Worm (Caenorhabditis elegans) whole organism, L4 larva: ENCODE measurements around the gene snb-5.

ENCODE experiments used
- F10B5.3 ChIP-seq: sonication (generic microtip); optimal IDR thresholded peaks from 2 replicates; lab custom pipeline; 2016; ENCODE audit warnings: mild to moderate bottlenecking, missing genetic modification characterization, missing compliant biosample characterization
- F37D6.2 ChIP-seq: sonication (generic microtip); optimal IDR thresholded peaks from 2 replicates; lab custom pipeline; 2016; ENCODE audit warnings: mild to moderate bottlenecking, missing genetic modification characterization, missing compliant biosample characterization
- Y105C5A.15 ChIP-seq: fragments of 200-800 bp; sonication (Bioruptor generic); IDR thresholded peaks from 2 replicates; pipeline ENCODE4 v1.3.6; 2022; ENCODE audit warnings: missing genetic modification characterization, missing compliant biosample characterization
- Y48G9A.11 ChIP-seq: fragments of 200-800 bp; sonication (Bioruptor generic); IDR thresholded peaks from 2 replicates; pipeline ENCODE4 v1.3.6; 2022; ENCODE audit warnings: missing genetic modification reagents, missing genetic modification characterization, missing compliant biosample characterization
- Y5F2A.4 ChIP-seq: fragments of 200-800 bp; sonication (Bioruptor generic); optimal IDR thresholded peaks from 2 replicates; lab custom pipeline; 2018; ENCODE audit warnings: mild to moderate bottlenecking, missing genetic modification characterization, missing compliant biosample characterization
- aha-1 ChIP-seq: fragments of 150-350 bp; peaks from one replicate; lab custom pipeline; 2014; ENCODE audit warnings: missing biosample characterization, missing genetic modification characterization
- ama-1 ChIP-seq: fragments of 150-350 bp; optimal IDR thresholded peaks from 2 replicates; lab custom pipeline; 2014; ENCODE audit warnings: inconsistent platforms, mixed read lengths
- arid-1 ChIP-seq: fragments of 200-800 bp; sonication (Bioruptor generic); conservative IDR thresholded peaks from 2 replicates; pipeline ENCODE4 v1.3.6; 2022; ENCODE audit warnings: missing genetic modification reagents, missing genetic modification characterization, missing compliant biosample characterization
- ceh-20 ChIP-seq: fragments of 200-800 bp; sonication (Bioruptor generic); IDR thresholded peaks from 2 replicates; pipeline ENCODE4 v1.3.6; 2022; ENCODE audit warnings: missing genetic modification reagents, missing genetic modification characterization, missing compliant biosample characterization
- ceh-32 ChIP-seq: sonication (generic microtip); optimal IDR thresholded peaks from 2 replicates; lab custom pipeline; 2016; ENCODE audit warnings: mild to moderate bottlenecking, missing genetic modification characterization, missing compliant biosample characterization; ENCODE audit not compliant: poor library complexity
- ceh-62 ChIP-seq: sonication (generic microtip); optimal IDR thresholded peaks from 2 replicates; lab custom pipeline; 2017; ENCODE audit warnings: missing biosample characterization, missing genetic modification characterization
- ceh-82 ChIP-seq: sonication (generic microtip); optimal IDR thresholded peaks from 2 replicates; lab custom pipeline; 2017; ENCODE audit warnings: missing biosample characterization, missing genetic modification characterization
- ctbp-1 ChIP-seq: fragments of 200-800 bp; sonication (Bioruptor generic); IDR thresholded peaks from 2 replicates; pipeline ENCODE4 v1.3.6; 2022; ENCODE audit warnings: missing genetic modification reagents, missing genetic modification characterization, missing compliant biosample characterization
- daf-12 ChIP-seq: fragments of 150-350 bp; optimal IDR thresholded peaks from 2 replicates; lab custom pipeline; 2014; ENCODE audit warnings: missing biosample characterization, missing genetic modification reagents, missing genetic modification characterization
- daf-16 ChIP-seq, 3 experiments: sonication (generic microtip); optimal IDR thresholded peaks; 2 replicates each; lab custom pipeline; 2016 to 2017; ENCODE audit warnings: missing genetic modification characterization in 3 of 3, missing genetic modification reagents in 3 of 3, mild to moderate bottlenecking in 2 of 3, missing compliant biosample characterization in 2 of 3, missing biosample characterization in 1 of 3, moderate library complexity in 1 of 3
- dmd-6 ChIP-seq: fragments of 200-800 bp; sonication (Bioruptor generic); IDR thresholded peaks from 2 replicates; pipeline ENCODE4 v1.3.6; 2022; ENCODE audit warnings: missing genetic modification reagents, missing genetic modification characterization, missing compliant biosample characterization
- fkh-10 ChIP-seq: fragments of 150-350 bp; optimal IDR thresholded peaks from 2 replicates; lab custom pipeline; 2014; ENCODE audit warnings: missing biosample characterization, missing genetic modification reagents, missing genetic modification characterization
- fos-1 ChIP-seq: fragments of 150-350 bp; optimal IDR thresholded peaks from 2 replicates; lab custom pipeline; 2014; ENCODE audit warnings: missing biosample characterization, missing genetic modification characterization
- hlh-30 ChIP-seq: sonication (generic microtip); optimal IDR thresholded peaks from 2 replicates; lab custom pipeline; 2017; ENCODE audit warnings: antibody characterized with exemption, mild to moderate bottlenecking, missing genetic modification characterization, missing compliant biosample characterization; ENCODE audit not compliant: insufficient read depth
- hmg-1.1 ChIP-seq: fragments of 200-800 bp; sonication (Bioruptor generic); IDR thresholded peaks from 2 replicates; pipeline ENCODE4 v1.3.6; 2022; ENCODE audit warnings: missing genetic modification reagents, missing genetic modification characterization, missing compliant biosample characterization
- jun-1 ChIP-seq: fragments of 150-350 bp; optimal IDR thresholded peaks from 2 replicates; lab custom pipeline; 2014; ENCODE audit warnings: missing biosample characterization, missing genetic modification reagents, missing genetic modification characterization
- lin-15B ChIP-seq: fragments of 150-350 bp; sonication (generic microtip); optimal IDR thresholded peaks from 3 replicates; lab custom pipeline; 2014; ENCODE audit warnings: missing biosample characterization, missing genetic modification characterization
- lin-38 ChIP-seq: fragments of 200-800 bp; sonication (Bioruptor generic); IDR thresholded peaks from 2 replicates; pipeline ENCODE4 v1.3.6; 2022; ENCODE audit warnings: missing genetic modification reagents, missing genetic modification characterization, missing compliant biosample characterization
- lsy-2 ChIP-seq, 2 experiments: fragments of 150-350 bp in 1 of 2; sonication (generic microtip) in 1 of 2; optimal IDR thresholded peaks; 2 replicates each; lab custom pipeline; 2014 to 2017; ENCODE audit warnings: missing biosample characterization in 2 of 2, missing genetic modification characterization in 2 of 2
- mdt-29 ChIP-seq: fragments of 200-800 bp; sonication (Bioruptor generic); IDR thresholded peaks from 2 replicates; pipeline ENCODE4 v1.3.6; 2022; ENCODE audit warnings: missing genetic modification reagents, missing genetic modification characterization, missing compliant biosample characterization
- nhr-11 ChIP-seq: fragments of 150-350 bp; optimal IDR thresholded peaks from 2 replicates; lab custom pipeline; 2014; ENCODE audit warnings: missing biosample characterization, missing genetic modification characterization
- nhr-25 ChIP-seq: sonication (generic microtip); optimal IDR thresholded peaks from 2 replicates; lab custom pipeline; 2017; ENCODE audit warnings: missing genetic modification characterization, mild to moderate bottlenecking, missing compliant biosample characterization, antibody characterized with exemption, moderate library complexity, borderline replicate concordance; ENCODE audit not compliant: insufficient read depth
- nhr-28 ChIP-seq: fragments of 150-350 bp; optimal IDR thresholded peaks from 2 replicates; lab custom pipeline; 2014; ENCODE audit warnings: missing biosample characterization, missing genetic modification characterization
- nhr-41 ChIP-seq: fragments of 200-800 bp; sonication (Bioruptor generic); IDR thresholded peaks from 2 replicates; pipeline ENCODE4 v1.3.6; 2022; ENCODE audit warnings: missing genetic modification reagents, missing genetic modification characterization, missing compliant biosample characterization
- nhr-6 ChIP-seq: fragments of 150-350 bp; optimal IDR thresholded peaks from 2 replicates; lab custom pipeline; 2014; ENCODE audit warnings: missing biosample characterization, missing genetic modification characterization
- nhr-76 ChIP-seq: fragments of 150-350 bp; optimal IDR thresholded peaks from 2 replicates; lab custom pipeline; 2014; ENCODE audit warnings: missing biosample characterization, missing genetic modification characterization
- pqm-1 ChIP-seq: sonication (generic microtip); optimal IDR thresholded peaks from 2 replicates; lab custom pipeline; 2017; ENCODE audit warnings: missing biosample characterization, missing genetic modification characterization
- saeg-2 ChIP-seq: fragments of 200-800 bp; sonication (Bioruptor generic); IDR thresholded peaks from 2 replicates; pipeline ENCODE4 v1.3.6; 2022; ENCODE audit warnings: missing genetic modification reagents, missing genetic modification characterization, missing compliant biosample characterization
- skn-1 ChIP-seq: fragments of 150-350 bp; optimal IDR thresholded peaks from 2 replicates; lab custom pipeline; 2014; ENCODE audit warnings: missing biosample characterization, missing genetic modification characterization
- spr-1 ChIP-seq: sonication (generic microtip); optimal IDR thresholded peaks from 2 replicates; lab custom pipeline; 2016; ENCODE audit warnings: mild to moderate bottlenecking, missing genetic modification characterization, missing compliant biosample characterization
- tra-1 ChIP-seq: fragments of 200-800 bp; sonication (Bioruptor generic); IDR thresholded peaks from 2 replicates; pipeline ENCODE4 v1.3.6; 2022; ENCODE audit warnings: missing genetic modification reagents, missing genetic modification characterization, missing compliant biosample characterization
- unc-130 ChIP-seq: sonication (generic microtip); optimal IDR thresholded peaks from 2 replicates; lab custom pipeline; 2016; ENCODE audit warnings: missing genetic modification reagents, missing genetic modification characterization, missing compliant biosample characterization
- unc-62 ChIP-seq, 3 experiments: fragments of 150-350 bp in 1 of 3; sonication (generic microtip); optimal IDR thresholded peaks in 2 of 3; peaks in 1 of 3; 1 replicate in 1 of 3; 2 replicates in 2 of 3; lab custom pipeline; 2014 to 2017; ENCODE audit warnings: missing biosample characterization in 3 of 3, missing genetic modification characterization in 3 of 3, missing genetic modification reagents in 3 of 3, missing genotype in 1 of 3
- zag-1 ChIP-seq: fragments of 150-350 bp; optimal IDR thresholded peaks from 2 replicates; lab custom pipeline; 2014; ENCODE audit warnings: missing biosample characterization, missing genetic modification characterization
- zfp-3 ChIP-seq: fragments of 200-800 bp; sonication (Bioruptor generic); conservative IDR thresholded peaks from 2 replicates; pipeline ENCODE4 v1.3.6; 2022; ENCODE audit warnings: missing genetic modification reagents, missing genetic modification characterization, missing compliant biosample characterization
- zip-11 ChIP-seq: fragments of 200-800 bp; sonication (Bioruptor generic); IDR thresholded peaks from 2 replicates; pipeline ENCODE4 v1.3.6; 2022; ENCODE audit warnings: missing genetic modification characterization, missing compliant biosample characterization
- zip-2 ChIP-seq: fragments of 150-350 bp; optimal IDR thresholded peaks from 2 replicates; lab custom pipeline; 2014; ENCODE audit warnings: missing biosample characterization, missing genetic modification characterization

The snb-5 gene

ce11 chrIII:8163788-8164423 lies 38.9 kb upstream of the snb-5 start, which contains the start of gene prp-8 (continued):
- TF ChIP-seq F37D6.2 (tag; lab: Kevin White, UChicago) (peak; percentile 62), Y105C5A.15 (GFP tag; lab: Robert Waterston, UW) (no peak), hlh-30 (tag; lab: Kevin White, UChicago) (peak; percentile 91), skn-1 (tag; lab: Kevin White, UChicago) (no peak), lin-15B (tag; lab: Kevin White, UChicago) (peak; percentile 29), unc-130 (peak; percentile 25), zip-2 (tag; lab: Kevin White, UChicago) (no peak), hmg-1.1 (peak; percentile 76), nhr-41 (GFP tag; lab: Robert Waterston, UW) (no peak), nhr-76 (tag; lab: Kevin White, UChicago) (no peak), ceh-82 (tag; lab: Kevin White, UChicago) (no peak), mdt-29 (no peak), nhr-25 (peak; percentile 87), zfp-3 (GFP tag; lab: Robert Waterston, UW) (0 out of 2 replicates have a peak, but pooled peaks have one; percentile 58), nhr-11 (peak; percentile 68), saeg-2 (GFP tag; lab: Robert Waterston, UW) (no peak), nhr-28 (tag; lab: Kevin White, UChicago) (peak; percentile 51), aha-1 (peak; percentile 99), ceh-32 (tag; lab: Kevin White, UChicago) (no peak), Y48G9A.11 (GFP tag; lab: Robert Waterston, UW) (peak; percentile 95), zip-11 (GFP tag; lab: Robert Waterston, UW) (no peak), nhr-6 (tag; lab: Kevin White, UChicago) (peak; percentile 89), zag-1 (tag; lab: Kevin White, UChicago) (no peak)
- TF ChIP-seq, all 104 proteins: peak for 50

DNA sequence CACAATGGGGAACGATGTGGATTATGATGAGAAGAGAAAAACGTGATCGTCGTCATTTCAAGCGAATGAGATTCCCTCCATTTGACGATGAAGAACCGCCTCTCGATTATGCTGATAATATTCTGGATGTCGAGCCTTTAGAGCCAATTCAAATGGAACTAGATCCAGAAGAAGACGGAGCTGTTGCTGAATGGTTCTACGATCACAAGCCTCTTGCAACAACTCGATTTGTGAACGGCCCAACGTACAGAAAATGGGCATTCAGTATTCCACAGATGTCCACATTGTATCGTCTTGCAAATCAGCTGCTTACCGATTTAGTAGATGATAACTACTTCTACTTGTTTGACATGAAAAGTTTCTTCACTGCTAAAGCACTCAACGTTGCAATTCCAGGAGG lies 38.1 kb upstream of the snb-5 start:
- peak; percentile 97 for TF ChIP-seq aha-1
- TF ChIP-seq lin-38 (GFP tag; lab: Robert Waterston, UW) = no peak
- TF ChIP-seq jun-1 = no peak

ce11 chrIII:8172609-8173133 lies 30.2 kb upstream of the snb-5 start:
- no peak for TF ChIP-seq daf-12 (tag; lab: Kevin White, UChicago)
- TF ChIP-seq Y5F2A.4 (GFP tag; lab: Kevin White, UChicago) = no peak
- no peak for TF ChIP-seq pqm-1
- no peak for TF ChIP-seq fkh-10
- TF ChIP-seq hlh-30 (tag; lab: Kevin White, UChicago) = no peak
- no peak for TF ChIP-seq Y105C5A.15 (GFP tag; lab: Robert Waterston, UW)
- TF ChIP-seq nhr-25 = no peak
- TF ChIP-seq ceh-62 = no peak
- 0 out of 2 replicates have a peak, but pooled peaks have one; percentile 30 for TF ChIP-seq tra-1 (GFP tag; lab: Robert Waterston, UW)
- TF ChIP-seq fos-1 (tag; lab: Kevin White, UChicago) = no peak
- TF ChIP-seq unc-62 (GFP tag; optimal IDR thresholded peaks at IDR 0.05 in 1 of 2; lab: Kevin White, UChicago) = peak in 1 of 2 experiments; percentile 72
- no peak for TF ChIP-seq unc-62 (tag; optimal IDR thresholded peaks at IDR 0.05; lab: Kevin White, UChicago)
- no peak for TF ChIP-seq spr-1
- no peak for TF ChIP-seq daf-16 (GFP tag; optimal IDR thresholded peaks at IDR 0.05; lab: Kevin White, UChicago)
- TF ChIP-seq daf-16 (tag; optimal IDR thresholded peaks at IDR 0.05; lab: Kevin White, UChicago) = no peak
- TF ChIP-seq ama-1 (lab: Kevin White, UChicago) = peak; percentile 21
- TF ChIP-seq dmd-6 = 0 out of 2 replicates have a peak, but pooled peaks have one; percentile 12
- TF ChIP-seq zag-1 (tag; lab: Kevin White, UChicago) = no peak
- no peak for TF ChIP-seq F10B5.3
- no peak for TF ChIP-seq ctbp-1 (GFP tag; lab: Robert Waterston, UW)
- no peak for TF ChIP-seq arid-1
- no peak for TF ChIP-seq mdt-29
- TF ChIP-seq ceh-20 (GFP tag; lab: Robert Waterston, UW) = 0 out of 2 replicates have a peak, but pooled peaks have one; percentile 38
- TF ChIP-seq lsy-2 (tag; optimal IDR thresholded peaks at IDR 0.05; lab: Kevin White, UChicago) = peak in 1 of 2 experiments; percentile 7
